Fruit fly (Drosophila melanogaster) whole organism, embryonic: ENCODE results near the gene CheA75a.

ENCODE experiments used
- Adf1 ChIP-seq: fragments of 200-800 bp; sonication (Bioruptor generic); IDR thresholded peaks from 2 replicates; pipeline ENCODE4 v1.3.6; 2022; ENCODE audit warnings: missing biosample characterization, missing genetic modification characterization
- Awh ChIP-seq: fragments of 200-800 bp; sonication (Bioruptor generic); IDR thresholded peaks from 2 replicates; pipeline ENCODE4, ENCODE4 v1.3.6; 2022; ENCODE audit warnings: missing biosample characterization, missing genetic modification characterization
- CG10959 ChIP-seq: fragments of 200-800 bp; sonication (Bioruptor generic); IDR thresholded peaks from 2 replicates; pipeline ENCODE4 v1.3.6; 2022; ENCODE audit warnings: missing biosample characterization, missing genetic modification characterization
- CG11398 ChIP-seq: fragments of 200-800 bp; sonication (Bioruptor generic); optimal IDR thresholded peaks from 2 replicates; lab custom pipeline; 2016; ENCODE audit warnings: missing biosample characterization, missing genetic modification characterization
- CG12769 ChIP-seq: fragments of 200-800 bp; sonication (Bioruptor generic); optimal IDR thresholded peaks from 2 replicates; lab custom pipeline; 2019; ENCODE audit warnings: missing biosample characterization, mild to moderate bottlenecking, missing genetic modification characterization, moderate library complexity
- CG14441 ChIP-seq: fragments of 200-800 bp; sonication (Bioruptor generic); IDR thresholded peaks from 2 replicates; pipeline ENCODE4 v1.3.6; 2022; ENCODE audit warnings: missing biosample characterization, missing genetic modification characterization
- CG15514 ChIP-seq: fragments of 200-800 bp; sonication (Bioruptor generic); optimal IDR thresholded peaks from 3 replicates; lab custom pipeline; 2017; ENCODE audit warnings: missing biosample characterization, missing genetic modification characterization, mild to moderate bottlenecking, moderate library complexity, missing genetic modification reagents
- CG15601 ChIP-seq: fragments of 200-800 bp; sonication (Bioruptor generic); optimal IDR thresholded peaks from 3 replicates; lab custom pipeline; 2019; ENCODE audit warnings: missing biosample characterization, mild to moderate bottlenecking, missing genetic modification characterization, moderate library complexity
- CG17328 ChIP-seq: fragments of 200-800 bp; sonication (Bioruptor generic); IDR thresholded peaks from 2 replicates; pipeline ENCODE4 v1.3.6; 2022; ENCODE audit warnings: missing biosample characterization, missing genetic modification characterization
- CG30431 ChIP-seq: fragments of 200-800 bp; sonication (Bioruptor generic); optimal IDR thresholded peaks from 2 replicates; lab custom pipeline; 2017; ENCODE audit warnings: missing biosample characterization, missing genetic modification characterization
- CG4404 ChIP-seq: fragments of 200-800 bp; sonication (Bioruptor generic); IDR thresholded peaks from 2 replicates; pipeline ENCODE4 v1.3.6; 2022; ENCODE audit warnings: missing biosample characterization, missing genetic modification characterization
- CG4707 ChIP-seq: fragments of 200-800 bp; sonication (Bioruptor generic); optimal IDR thresholded peaks from 2 replicates; lab custom pipeline; 2018; ENCODE audit warnings: missing biosample characterization, mild to moderate bottlenecking, missing genetic modification characterization, moderate library complexity
- CG6175 ChIP-seq: fragments of 200-800 bp; sonication (Bioruptor generic); IDR thresholded peaks from 3 replicates; pipeline ENCODE4 v1.3.6; 2022; ENCODE audit warnings: missing biosample characterization, missing genetic modification characterization
- CG7556 ChIP-seq: fragments of 200-800 bp; sonication (Bioruptor generic); optimal IDR thresholded peaks from 2 replicates; lab custom pipeline; 2017; ENCODE audit warnings: missing biosample characterization, mild to moderate bottlenecking, missing genetic modification characterization
- D19A ChIP-seq: fragments of 200-800 bp; optimal IDR thresholded peaks from 3 replicates; lab custom pipeline; 2019; ENCODE audit warnings: missing biosample characterization, mild to moderate bottlenecking, missing genetic modification characterization, moderate library complexity
- Dek ChIP-seq: fragments of 200-800 bp; sonication (Bioruptor generic); optimal IDR thresholded peaks from 3 replicates; lab custom pipeline; 2019; ENCODE audit warnings: missing biosample characterization, mild to moderate bottlenecking, missing genetic modification characterization, moderate library complexity
- E2f2 ChIP-seq: fragments of 200-800 bp; sonication (Bioruptor generic); IDR thresholded peaks from 2 replicates; pipeline ENCODE4 v1.3.6; 2022; ENCODE audit warnings: missing biosample characterization, missing genetic modification characterization
- Eip74EF ChIP-seq, 2 experiments: fragments of 200-800 bp in 1 of 2; fragments of >200 bp in 1 of 2; sonication (Bioruptor generic) in 1 of 2; optimal IDR thresholded peaks; 2 replicates each; lab custom pipeline; 2017 to 2019; ENCODE audit warnings: missing biosample characterization in 2 of 2, missing genetic modification characterization in 2 of 2, mild to moderate bottlenecking in 1 of 2, moderate library complexity in 1 of 2
- Gsc ChIP-seq: fragments of 200-800 bp; sonication (Bioruptor generic); IDR thresholded peaks from 2 replicates; pipeline ENCODE4 v1.3.6; 2022; ENCODE audit warnings: missing biosample characterization, missing genetic modification characterization
- Hr39 ChIP-seq: fragments of >200 bp; optimal IDR thresholded peaks from 2 replicates; lab custom pipeline; 2017
- Hsf ChIP-seq: fragments of 200-800 bp; sonication (Bioruptor generic); optimal IDR thresholded peaks from 3 replicates; lab custom pipeline; 2016; ENCODE audit warnings: missing biosample characterization, missing genetic modification characterization
- NfI ChIP-seq: fragments of 200-800 bp; sonication (Bioruptor generic); optimal IDR thresholded peaks from 3 replicates; lab custom pipeline; 2018; ENCODE audit warnings: missing biosample characterization, mild to moderate bottlenecking, missing genetic modification characterization, moderate library complexity
- Ssrp ChIP-seq: fragments of 200-800 bp; sonication (Bioruptor generic); optimal IDR thresholded peaks from 2 replicates; lab custom pipeline; 2018; ENCODE audit warnings: missing biosample characterization, mild to moderate bottlenecking, missing genetic modification characterization, moderate library complexity
- Vsx1 ChIP-seq: fragments of 200-800 bp; sonication (Bioruptor generic); optimal IDR thresholded peaks from 2 replicates; lab custom pipeline; 2017; ENCODE audit warnings: missing biosample characterization, mild to moderate bottlenecking, missing genetic modification characterization, missing genetic modification reagents
- ac ChIP-seq: fragments of 200-800 bp; sonication (Bioruptor generic); optimal IDR thresholded peaks from 3 replicates; lab custom pipeline; 2017; ENCODE audit warnings: missing biosample characterization, mild to moderate bottlenecking, missing genetic modification characterization
- bbx ChIP-seq: fragments of 200-800 bp; sonication (Bioruptor generic); IDR thresholded peaks from 2 replicates; pipeline ENCODE4 v1.3.6; 2022; ENCODE audit warnings: missing biosample characterization, missing genetic modification characterization; ENCODE audit not compliant: partially characterized antibody
- chinmo ChIP-seq: fragments of 200-800 bp; sonication (Bioruptor generic); IDR thresholded peaks from 4 replicates; pipeline ENCODE4 v1.3.6; 2022; ENCODE audit warnings: missing biosample characterization, missing genetic modification characterization; ENCODE audit not compliant: partially characterized antibody
- chm ChIP-seq: fragments of 200-800 bp; sonication (Bioruptor generic); IDR thresholded peaks from 2 replicates; pipeline ENCODE4 v1.3.6; 2022; ENCODE audit warnings: missing biosample characterization, missing genetic modification characterization
- croc ChIP-seq: fragments of 200-800 bp; sonication (Bioruptor generic); conservative IDR thresholded peaks from 3 replicates; pipeline ENCODE4 v1.3.6; 2022; ENCODE audit warnings: missing biosample characterization, missing genetic modification characterization
- esg ChIP-seq: fragments of 200-800 bp; sonication (Bioruptor generic); conservative IDR thresholded peaks from 2 replicates; pipeline ENCODE4 v1.3.6; 2022; ENCODE audit warnings: missing biosample characterization, missing genetic modification characterization
- eyg ChIP-seq: fragments of 200-800 bp; sonication (Bioruptor generic); optimal IDR thresholded peaks from 3 replicates; lab custom pipeline; 2016; ENCODE audit warnings: missing biosample characterization, missing genetic modification characterization
- gce ChIP-seq: fragments of 200-800 bp; sonication (Bioruptor generic); IDR thresholded peaks from 3 replicates; pipeline ENCODE4 v1.3.6; 2022; ENCODE audit warnings: missing biosample characterization, missing genetic modification characterization
- inv ChIP-seq: fragments of 200-800 bp; sonication (Bioruptor generic); IDR thresholded peaks from 2 replicates; pipeline ENCODE4 v1.3.6; 2022; ENCODE audit warnings: missing biosample characterization, missing genetic modification characterization; ENCODE audit not compliant: partially characterized antibody
- jumu ChIP-seq: fragments of 200-800 bp; sonication (Bioruptor generic); optimal IDR thresholded peaks from 3 replicates; lab custom pipeline; 2016; ENCODE audit warnings: missing biosample characterization, missing genetic modification characterization
- kah ChIP-seq: fragments of 200-800 bp; sonication (Bioruptor generic); optimal IDR thresholded peaks from 2 replicates; lab custom pipeline; 2018; ENCODE audit warnings: missing biosample characterization, mild to moderate bottlenecking, missing genetic modification characterization
- kay ChIP-seq: fragments of 200-800 bp; sonication (Bioruptor generic); optimal IDR thresholded peaks from 2 replicates; lab custom pipeline; 2016; ENCODE audit warnings: missing biosample characterization, missing genetic modification characterization
- ken ChIP-seq: fragments of 200-800 bp; sonication (Bioruptor generic); IDR thresholded peaks from 3 replicates; pipeline ENCODE4 v1.3.6; 2022; ENCODE audit warnings: missing biosample characterization, missing genetic modification characterization
- lov ChIP-seq, 2 experiments: fragments of 200-800 bp in 1 of 2; fragments of >200 bp in 1 of 2; sonication (Bioruptor generic) in 1 of 2; IDR thresholded peaks in 1 of 2; optimal IDR thresholded peaks in 1 of 2; 2 replicates in 1 of 2; 3 replicates in 1 of 2; pipeline versions ENCODE4 v1.3.6 to Lab custom; 2017 to 2022; ENCODE audit warnings: missing biosample characterization in 1 of 2, missing genetic modification characterization in 1 of 2
- nom ChIP-seq: fragments of 200-800 bp; sonication (Bioruptor generic); optimal IDR thresholded peaks from 2 replicates; lab custom pipeline; 2017; ENCODE audit warnings: missing biosample characterization, missing genetic modification characterization, mild to moderate bottlenecking, moderate library complexity, missing genetic modification reagents
- pita ChIP-seq: fragments of 200-800 bp; sonication (Bioruptor generic); optimal IDR thresholded peaks from 2 replicates; lab custom pipeline; 2017; ENCODE audit warnings: missing biosample characterization, mild to moderate bottlenecking, missing genetic modification characterization
- pros ChIP-seq: fragments of 200-800 bp; sonication (Bioruptor generic); optimal IDR thresholded peaks from 3 replicates; lab custom pipeline; 2019; ENCODE audit warnings: missing biosample characterization, mild to moderate bottlenecking, missing genetic modification characterization, moderate library complexity
- sc ChIP-seq, 3 experiments: fragments of >200 bp in 2 of 3; fragments of 200-800 bp in 1 of 3; sonication (Bioruptor generic) in 1 of 3; optimal IDR thresholded peaks; 2 replicates in 2 of 3; 3 replicates in 1 of 3; lab custom pipeline; 2017; ENCODE audit warnings: mild to moderate bottlenecking in 1 of 3, missing biosample characterization in 1 of 3, missing genetic modification characterization in 1 of 3, missing genetic modification reagents in 1 of 3
- sd ChIP-seq: fragments of 200-800 bp; sonication (Bioruptor generic); optimal IDR thresholded peaks from 3 replicates; lab custom pipeline; 2018; ENCODE audit warnings: missing biosample characterization, mild to moderate bottlenecking, missing genetic modification characterization, moderate library complexity
- sens ChIP-seq: fragments of 200-800 bp; sonication (Bioruptor generic); peaks from one replicate; lab custom pipeline; 2016; ENCODE audit warnings: missing biosample characterization, missing genetic modification characterization
- sna ChIP-seq: fragments of 200-800 bp; sonication (Bioruptor generic); IDR thresholded peaks from 2 replicates; pipeline ENCODE4 v1.3.6; 2022; ENCODE audit warnings: missing biosample characterization, missing genetic modification characterization; ENCODE audit not compliant: partially characterized antibody
- tap ChIP-seq: fragments of 200-800 bp; optimal IDR thresholded peaks from 3 replicates; lab custom pipeline; 2019; ENCODE audit warnings: missing biosample characterization, mild to moderate bottlenecking, missing genetic modification characterization, moderate library complexity
- wek ChIP-seq: fragments of 200-800 bp; sonication (Bioruptor generic); optimal IDR thresholded peaks from 3 replicates; lab custom pipeline; 2018; ENCODE audit warnings: missing biosample characterization, mild to moderate bottlenecking, missing genetic modification characterization, moderate library complexity
- z ChIP-seq: fragments of 200-800 bp; sonication (Bioruptor generic); IDR thresholded peaks from 3 replicates; pipeline ENCODE4 v1.3.6; 2022; ENCODE audit warnings: missing biosample characterization, missing genetic modification characterization
- zfh1 ChIP-seq: fragments of 200-800 bp; sonication (Bioruptor generic); IDR thresholded peaks from 3 replicates; pipeline ENCODE4 v1.3.6; 2022; ENCODE audit warnings: missing biosample characterization, missing genetic modification characterization

Gene CheA75a

dm6 chr3L:18281236-18281635, 29.3 kb downstream of the CheA75a start (continued):
- TF ChIP-seq kay (GFP tag; lab: Kevin White, UChicago) (peak; percentile 87), Awh (peak; percentile 89), pita (GFP tag; lab: Kevin White, UChicago) (no peak), esg (GFP tag; lab: Robert Waterston, UW) (peak; percentile 84), lov (optimal IDR thresholded peaks at IDR 0.05; lab: Kevin White, UChicago) (no peak), lov (GFP tag; IDR thresholded peaks at IDR 0.05; lab: Robert Waterston, UW) (peak; percentile 95), kah (GFP tag; lab: Kevin White, UChicago) (peak; percentile 72), E2f2 (GFP tag; lab: Robert Waterston, UW) (peak; percentile 69), jumu (peak; percentile 90), sens (peak; percentile 99), Hsf (peak; percentile 92), CG7556 (GFP tag; lab: Kevin White, UChicago) (peak; percentile 92), sc (optimal IDR thresholded peaks at IDR 0.05; lab: Kevin White, UChicago) (no peak), sc (GFP tag; optimal IDR thresholded peaks at IDR 0.05; lab: Kevin White, UChicago) (peak; percentile 92), eyg (GFP tag; lab: Kevin White, UChicago) (peak; percentile 78), Eip74EF (GFP tag; optimal IDR thresholded peaks at IDR 0.05; lab: Kevin White, UChicago) (peak in 1 of 2 experiments; percentile 77), Vsx1 (GFP tag; lab: Kevin White, UChicago) (peak; percentile 68), sna (no peak), ac (GFP tag; lab: Kevin White, UChicago) (peak; percentile 90), CG11398 (GFP tag; lab: Kevin White, UChicago) (peak; percentile 81), z (GFP tag; lab: Robert Waterston, UW) (0 out of 3 replicates have a peak, but pooled peaks have one; percentile 56), CG30431 (GFP tag; lab: Kevin White, UChicago) (peak; percentile 92), nom (GFP tag; lab: Kevin White, UChicago) (no peak), CG12769 (peak; percentile 81), Hr39 (lab: Kevin White, UChicago) (no peak), NfI (GFP tag; lab: Kevin White, UChicago) (peak; percentile 78), croc (GFP tag; lab: Robert Waterston, UW) (peak; percentile 94), Adf1 (GFP tag; lab: Robert Waterston, UW) (no peak), pros (GFP tag; lab: Kevin White, UChicago) (peak; percentile 46), chm (peak; percentile 96), sd (tag; lab: Kevin White, UChicago) (peak; percentile 46), inv (no peak), ken (peak; percentile 87), CG10959 (GFP tag; lab: Robert Waterston, UW) (peak; percentile 98), CG15514 (GFP tag; lab: Kevin White, UChicago) (peak; percentile 33), tap (tag; lab: Kevin White, UChicago) (peak; percentile 84), Dek (tag; lab: Kevin White, UChicago) (peak; percentile 28), CG4707 (GFP tag; lab: Kevin White, UChicago) (peak; percentile 80), wek (GFP tag; lab: Kevin White, UChicago) (peak; percentile 57), zfh1 (peak; percentile 97), CG14441 (GFP tag; lab: Robert Waterston, UW) (peak; percentile 57; the same call in 1 of the 2 replicates), chinmo (no peak), D19A (tag; lab: Kevin White, UChicago) (peak; percentile 100), bbx (GFP tag; lab: Robert Waterston, UW) (no peak), CG4404 (GFP tag; lab: Robert Waterston, UW) (peak; percentile 95), CG17328 (peak; percentile 96), CG6175 (no peak), gce (peak; percentile 63; the same call in 1 of the 3 replicates), CG15601 (tag; lab: Kevin White, UChicago) (peak; percentile 94), Gsc (GFP tag; lab: Robert Waterston, UW) (peak; percentile 83), Ssrp (tag; lab: Kevin White, UChicago) (peak; percentile 93)
